Worm (Caenorhabditis elegans) whole organism, L3 larva: ENCODE results near the gene atg-16.2.

Experiments used
- R02D3.7 ChIP-seq: fragments of 150-350 bp; optimal IDR thresholded peaks from 2 replicates; lab custom pipeline; 2014; ENCODE audit warnings: missing biosample characterization, missing genetic modification characterization
- aly-2 ChIP-seq: fragments of 150-350 bp; optimal IDR thresholded peaks from 2 replicates; lab custom pipeline; 2014; ENCODE audit warnings: missing biosample characterization, missing genetic modification characterization
- ama-1 ChIP-seq: fragments of 150-350 bp; optimal IDR thresholded peaks from 2 replicates; lab custom pipeline; 2018
- ceh-28 ChIP-seq: fragments of 150-350 bp; optimal IDR thresholded peaks from 2 replicates; lab custom pipeline; 2014; ENCODE audit warnings: missing biosample characterization, missing genetic modification reagents, missing genetic modification characterization
- ceh-82 ChIP-seq: fragments of 150-350 bp; optimal IDR thresholded peaks from 2 replicates; lab custom pipeline; 2014; ENCODE audit warnings: missing biosample characterization, missing genetic modification characterization
- ceh-9 ChIP-seq: sonication (generic microtip); optimal IDR thresholded peaks from 2 replicates; lab custom pipeline; 2018; ENCODE audit warnings: missing biosample characterization, missing genetic modification characterization
- daf-12 ChIP-seq: fragments of 150-350 bp; optimal IDR thresholded peaks from 2 replicates; lab custom pipeline; 2014; ENCODE audit warnings: missing biosample characterization, missing genetic modification reagents, missing genetic modification characterization
- egl-27 ChIP-seq: sonication (generic microtip); optimal IDR thresholded peaks from 4 replicates; lab custom pipeline; 2017; ENCODE audit warnings: missing biosample characterization, missing genetic modification reagents, missing genetic modification characterization
- egl-5 ChIP-seq: fragments of 150-350 bp; optimal IDR thresholded peaks from 2 replicates; lab custom pipeline; 2017; ENCODE audit warnings: missing biosample characterization, missing genetic modification reagents, missing genetic modification characterization, inconsistent platforms
- elt-1 ChIP-seq: fragments of 150-350 bp; optimal IDR thresholded peaks from 2 replicates; lab custom pipeline; 2014; ENCODE audit warnings: missing biosample characterization, missing genetic modification characterization
- elt-2 ChIP-seq: sonication (generic microtip); optimal IDR thresholded peaks from 2 replicates; lab custom pipeline; 2016; ENCODE audit warnings: missing genetic modification reagents, mild to moderate bottlenecking, missing genetic modification characterization, missing compliant biosample characterization
- fkh-2 ChIP-seq: fragments of 150-350 bp; optimal IDR thresholded peaks from 2 replicates; lab custom pipeline; 2014; ENCODE audit warnings: missing biosample characterization, missing genetic modification reagents, missing genetic modification characterization
- fos-1 ChIP-seq: fragments of 150-350 bp; optimal IDR thresholded peaks from 2 replicates; lab custom pipeline; 2014; ENCODE audit warnings: missing biosample characterization, missing genetic modification characterization
- hmg-11 ChIP-seq: sonication (generic microtip); optimal IDR thresholded peaks from 2 replicates; lab custom pipeline; 2016; ENCODE audit warnings: missing genetic modification characterization, missing compliant biosample characterization
- jun-1 ChIP-seq: fragments of 150-350 bp; optimal IDR thresholded peaks from 2 replicates; lab custom pipeline; 2014; ENCODE audit warnings: missing biosample characterization, missing genetic modification reagents, missing genetic modification characterization
- lin-15B ChIP-seq: fragments of 150-350 bp; optimal IDR thresholded peaks from 2 replicates; lab custom pipeline; 2014; ENCODE audit warnings: missing biosample characterization, missing genetic modification characterization
- lin-39 ChIP-seq: fragments of 150-350 bp; optimal IDR thresholded peaks from 2 replicates; lab custom pipeline; 2018; ENCODE audit warnings: missing biosample characterization, missing genetic modification reagents, missing genetic modification characterization
- lsy-12 ChIP-seq: sonication (generic microtip); optimal IDR thresholded peaks from 2 replicates; lab custom pipeline; 2016; ENCODE audit warnings: mild to moderate bottlenecking, missing genetic modification characterization, missing compliant biosample characterization
- mdl-1 ChIP-seq: fragments of 150-350 bp; optimal IDR thresholded peaks from 2 replicates; lab custom pipeline; 2014; ENCODE audit warnings: missing biosample characterization, missing genetic modification characterization
- mml-1 ChIP-seq: fragments of 150-350 bp; sonication (generic microtip); optimal IDR thresholded peaks from 3 replicates; lab custom pipeline; 2014; ENCODE audit warnings: missing biosample characterization, missing genetic modification characterization
- nfya-1 ChIP-seq: sonication (generic microtip); optimal IDR thresholded peaks from 2 replicates; lab custom pipeline; 2017; ENCODE audit warnings: missing genetic modification characterization, mild to moderate bottlenecking, missing compliant biosample characterization, antibody characterized with exemption, moderate library complexity; ENCODE audit not compliant: insufficient read depth
- nhr-12 ChIP-seq: fragments of 150-350 bp; optimal IDR thresholded peaks from 2 replicates; lab custom pipeline; 2014; ENCODE audit warnings: missing biosample characterization, missing genetic modification characterization
- nhr-23 ChIP-seq: fragments of 150-350 bp; optimal IDR thresholded peaks from 2 replicates; lab custom pipeline; 2014; ENCODE audit warnings: missing biosample characterization, missing genetic modification reagents, missing genetic modification characterization
- nhr-237 ChIP-seq: fragments of 150-350 bp; optimal IDR thresholded peaks from 2 replicates; lab custom pipeline; 2014; ENCODE audit warnings: missing biosample characterization, missing genetic modification characterization
- nhr-25 ChIP-seq: sonication (generic microtip); optimal IDR thresholded peaks from 2 replicates; lab custom pipeline; 2017; ENCODE audit warnings: missing biosample characterization, missing genetic modification characterization
- nhr-28 ChIP-seq: fragments of 150-350 bp; optimal IDR thresholded peaks from 2 replicates; lab custom pipeline; 2014; ENCODE audit warnings: missing biosample characterization, missing genetic modification characterization
- nhr-43 ChIP-seq: sonication (generic microtip); optimal IDR thresholded peaks from 2 replicates; lab custom pipeline; 2016; ENCODE audit warnings: mild to moderate bottlenecking, missing genetic modification characterization, missing compliant biosample characterization; ENCODE audit not compliant: poor library complexity, severe bottlenecking
- nhr-67 ChIP-seq: fragments of 150-350 bp; optimal IDR thresholded peaks from 2 replicates; lab custom pipeline; 2014; ENCODE audit warnings: missing biosample characterization, missing genetic modification characterization
- nhr-77 ChIP-seq: fragments of 150-350 bp; optimal IDR thresholded peaks from 2 replicates; lab custom pipeline; 2014; ENCODE audit warnings: missing biosample characterization, missing genetic modification characterization
- pha-4 ChIP-seq: fragments of 150-350 bp; optimal IDR thresholded peaks from 2 replicates; lab custom pipeline; 2014; ENCODE audit warnings: missing biosample characterization, missing genetic modification reagents, missing genetic modification characterization
- pqm-1 ChIP-seq: fragments of 150-350 bp; optimal IDR thresholded peaks from 2 replicates; lab custom pipeline; 2017; ENCODE audit warnings: missing biosample characterization, missing genetic modification characterization, inconsistent platforms
- sea-2 ChIP-seq: fragments of 150-350 bp; sonication (generic microtip); optimal IDR thresholded peaks from 4 replicates; lab custom pipeline; 2014; ENCODE audit warnings: missing biosample characterization, missing genetic modification reagents, missing genetic modification characterization
- snpc-4 ChIP-seq: fragments of 150-350 bp; optimal IDR thresholded peaks from 2 replicates; lab custom pipeline; 2014; ENCODE audit warnings: missing biosample characterization, missing genetic modification characterization
- unc-39 ChIP-seq: sonication (generic microtip); optimal IDR thresholded peaks from 4 replicates; lab custom pipeline; 2017; ENCODE audit warnings: missing biosample characterization, missing genetic modification characterization
- zag-1 ChIP-seq: fragments of 150-350 bp; optimal IDR thresholded peaks from 2 replicates; lab custom pipeline; 2014; ENCODE audit warnings: missing biosample characterization, missing genetic modification characterization
- ztf-11 ChIP-seq: fragments of 150-350 bp; optimal IDR thresholded peaks from 2 replicates; lab custom pipeline; 2014; ENCODE audit warnings: missing biosample characterization, missing genetic modification characterization

atg-16.2 gene

DNA sequence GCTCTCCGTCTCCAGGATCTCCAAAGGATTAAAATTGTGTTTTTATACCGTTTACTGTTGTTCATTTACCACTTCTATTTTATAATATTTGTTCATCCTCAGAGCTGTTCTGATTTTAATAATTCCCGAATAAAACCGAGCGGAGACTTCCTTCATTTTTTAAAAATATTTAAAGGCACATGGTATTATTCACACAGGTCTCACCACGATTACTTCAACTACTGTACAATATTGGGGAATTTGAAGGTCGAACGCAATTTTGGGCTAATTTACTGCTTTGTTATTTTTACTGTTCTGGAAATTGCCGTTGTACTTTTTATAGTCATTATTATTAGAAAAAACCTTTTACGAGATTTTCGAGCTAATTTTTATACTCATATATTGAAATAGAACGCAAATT lies 38.0 kb upstream of the atg-16.2 start:
- TF ChIP-seq nhr-67 (tag; lab: Kevin White, UChicago) = no peak
- TF ChIP-seq pqm-1 (tag; lab: Kevin White, UChicago) = no peak
- no peak for TF ChIP-seq egl-27 (tag; lab: Kevin White, UChicago)
- TF ChIP-seq pha-4 (tag; lab: Kevin White, UChicago) = no peak
- TF ChIP-seq ceh-82 (tag; lab: Kevin White, UChicago) = no peak
- no peak for TF ChIP-seq jun-1 (tag; lab: Kevin White, UChicago)
- TF ChIP-seq ceh-9 (tag; lab: Kevin White, UChicago) = no peak
- TF ChIP-seq lin-39 (tag; lab: Kevin White, UChicago) = no peak
- no peak for TF ChIP-seq sea-2
- TF ChIP-seq nhr-12 (tag; lab: Kevin White, UChicago) = no peak
- no peak for TF ChIP-seq elt-1 (tag; lab: Kevin White, UChicago)
- TF ChIP-seq nhr-43 (tag; lab: Kevin White, UChicago) = no peak
- no peak for TF ChIP-seq ztf-11
- TF ChIP-seq, all 47 proteins: peak for 0

DNA sequence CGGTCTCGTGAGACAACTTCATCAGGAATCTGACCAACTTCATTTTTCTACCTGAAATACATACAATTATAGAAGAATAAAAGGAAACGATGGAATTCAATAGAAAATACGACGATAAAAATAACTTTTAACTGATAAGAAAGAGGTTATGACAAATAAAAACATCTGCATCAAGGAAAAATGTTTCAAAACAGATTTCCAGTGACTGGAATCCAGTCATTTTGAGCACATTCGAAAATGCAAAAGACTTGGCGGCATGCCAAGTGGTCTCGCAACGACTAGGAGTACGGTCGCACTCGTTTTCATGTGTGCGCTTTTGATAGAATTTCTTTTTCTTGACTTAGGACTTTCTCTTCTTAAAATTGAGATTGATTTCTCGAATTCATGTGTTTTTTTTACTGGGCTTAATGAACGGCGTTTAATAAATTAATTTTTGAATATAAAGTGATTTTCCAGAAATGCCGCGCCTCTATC lies 36.6 kb upstream of the atg-16.2 start, which contains the start of the genes snr-3 and rsp-5:
snr-3 (minus strand) TSS at position 51 of the 474 bp plus-strand sequence.
rsp-5 (plus strand) TSS at position 455 of the 474 bp plus-strand sequence.
- TF ChIP-seq fkh-2 (tag; lab: Kevin White, UChicago) (no peak), elt-2 (tag; lab: Kevin White, UChicago) (peak; percentile 47), nhr-43 (tag; lab: Kevin White, UChicago) (peak; percentile 39), R02D3.7 (peak; percentile 51), nfya-1 (peak; percentile 95), lsy-12 (tag; lab: Kevin White, UChicago) (peak; percentile 9), zag-1 (tag; lab: Kevin White, UChicago) (no peak), nhr-28 (tag; lab: Kevin White, UChicago) (no peak), pqm-1 (tag; lab: Kevin White, UChicago) (peak; percentile 34), snpc-4 (tag; lab: Kevin White, UChicago) (peak; percentile 63), nhr-25 (tag; lab: Kevin White, UChicago) (peak; percentile 85), pha-4 (tag; lab: Kevin White, UChicago) (peak; percentile 81), nhr-23 (tag; lab: Kevin White, UChicago) (peak; percentile 80), ceh-28 (tag; lab: Kevin White, UChicago) (peak; percentile 22), fos-1 (tag; lab: Kevin White, UChicago) (no peak), lin-39 (tag; lab: Kevin White, UChicago) (peak; percentile 61), daf-12 (tag; lab: Kevin White, UChicago) (no peak), lin-15B (peak; percentile 78), egl-5 (peak; percentile 92)

DNA sequence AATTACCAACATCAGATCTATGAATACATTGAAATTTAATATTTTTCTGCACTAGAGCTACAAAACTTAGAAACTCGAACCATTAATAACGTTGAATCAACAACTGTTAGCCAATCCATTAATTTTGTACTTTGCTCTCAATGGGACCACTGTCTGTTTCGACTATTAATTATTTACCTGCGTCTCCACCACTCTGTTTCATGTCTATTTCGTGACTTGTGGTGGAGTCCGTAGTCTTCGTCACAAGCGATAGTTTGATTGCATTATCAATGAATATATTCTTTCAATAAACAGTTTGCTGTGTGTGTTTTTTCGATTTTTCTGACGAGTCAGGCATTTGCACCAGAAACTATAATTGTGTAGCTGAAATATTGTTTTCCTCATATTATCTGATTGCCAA lies 33.2 kb upstream of the atg-16.2 start:
- no peak for TF ChIP-seq daf-12 (tag; lab: Kevin White, UChicago)
- no peak for TF ChIP-seq nhr-12 (tag; lab: Kevin White, UChicago)
- TF ChIP-seq lin-15B = no peak
- TF ChIP-seq nhr-43 (tag; lab: Kevin White, UChicago) = no peak
- no peak for TF ChIP-seq nhr-25 (tag; lab: Kevin White, UChicago)
- TF ChIP-seq fos-1 (tag; lab: Kevin White, UChicago) = no peak
- TF ChIP-seq sea-2 = no peak
- no peak for TF ChIP-seq ztf-11
- peak; percentile 64 for TF ChIP-seq pqm-1 (tag; lab: Kevin White, UChicago)
- TF ChIP-seq nfya-1 = peak; percentile 17
- no peak for TF ChIP-seq pha-4 (tag; lab: Kevin White, UChicago)
- no peak for TF ChIP-seq nhr-67 (tag; lab: Kevin White, UChicago)
- TF ChIP-seq elt-2 (tag; lab: Kevin White, UChicago) = peak; percentile 57
- TF ChIP-seq, all 47 proteins: peak for 3

DNA sequence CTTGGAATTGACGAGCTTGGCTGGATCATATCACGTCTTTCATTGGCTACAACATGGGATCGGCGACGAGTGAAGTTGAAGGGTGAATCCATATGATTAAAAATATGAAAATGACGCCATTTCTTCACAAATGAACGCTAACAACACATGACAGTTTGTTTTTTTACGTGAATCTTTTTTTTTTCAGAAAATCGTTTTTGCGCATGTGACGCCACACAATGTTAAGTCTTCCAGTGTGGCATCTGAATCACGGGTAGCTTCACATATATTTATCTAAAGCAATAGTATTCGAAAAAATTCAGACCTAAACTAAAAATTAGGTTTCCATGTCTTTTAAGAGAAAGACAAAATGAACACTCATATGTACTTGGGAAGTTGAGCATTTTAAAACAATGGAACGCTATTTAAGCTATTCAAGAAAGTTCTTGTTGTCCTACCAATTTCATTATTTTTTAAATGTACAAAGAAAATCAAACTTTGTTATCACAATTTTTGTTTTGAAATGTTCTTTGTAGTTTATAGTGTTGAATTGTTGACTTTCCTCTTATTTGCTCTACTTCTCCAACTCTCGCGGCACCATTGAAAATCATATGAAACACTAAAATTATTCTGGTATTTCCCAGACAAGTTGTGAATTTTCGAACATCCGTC lies 31.8 kb upstream of the atg-16.2 start, which contains the start of the genes lido-16 and plpp-1.2:
lido-16 (minus strand) TSS at position 101 of the 651 bp plus-strand sequence.
plpp-1.2 (plus strand) TSS at position 601 of the 651 bp plus-strand sequence.
- no peak for TF ChIP-seq ceh-28 (tag; lab: Kevin White, UChicago)

DNA sequence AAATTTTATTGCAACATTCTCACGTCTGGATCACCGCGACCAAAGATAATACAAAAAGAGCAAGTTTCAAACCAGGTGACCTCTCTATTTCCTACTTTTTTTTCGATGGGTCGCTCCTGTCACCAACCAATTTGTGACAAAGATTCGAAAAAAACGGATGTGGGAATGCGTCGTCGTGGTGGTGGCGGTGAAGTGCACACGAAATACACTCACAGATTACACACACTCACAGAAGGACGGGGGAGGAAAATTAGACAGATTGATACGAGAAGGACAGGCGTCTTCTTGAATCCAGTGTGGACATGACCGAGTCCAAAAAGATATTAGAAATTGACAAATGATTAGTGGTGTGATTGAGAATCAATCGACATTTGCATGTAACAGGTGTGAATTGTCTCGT lies 29.6 kb upstream of the atg-16.2 start:
- TF ChIP-seq nhr-43 (tag; lab: Kevin White, UChicago) = no peak
- no peak for TF ChIP-seq hmg-11 (tag; lab: Kevin White, UChicago)
- no peak for TF ChIP-seq unc-39 (tag; lab: Kevin White, UChicago)
- no peak for TF ChIP-seq snpc-4 (tag; lab: Kevin White, UChicago)
- TF ChIP-seq mml-1 = no peak
- no peak for TF ChIP-seq mdl-1
- no peak for TF ChIP-seq aly-2 (tag; lab: Kevin White, UChicago)
- TF ChIP-seq nhr-237 = no peak
- TF ChIP-seq R02D3.7 = no peak
- no peak for TF ChIP-seq elt-2 (tag; lab: Kevin White, UChicago)
- TF ChIP-seq nhr-28 (tag; lab: Kevin White, UChicago) = no peak
- no peak for TF ChIP-seq lin-39 (tag; lab: Kevin White, UChicago)
- no peak for TF ChIP-seq egl-5
- no peak for TF ChIP-seq ama-1
- no peak for TF ChIP-seq ceh-82 (tag; lab: Kevin White, UChicago)
- TF ChIP-seq nhr-77 (tag; lab: Kevin White, UChicago) = no peak
- TF ChIP-seq elt-1 (tag; lab: Kevin White, UChicago) = no peak
- TF ChIP-seq, all 47 proteins: peak for 0
